Worm (Caenorhabditis elegans) whole organism, L3 larva: ENCODE data around the gene tbx-33.

Experiments used
- ama-1 ChIP-seq: fragments of 150-350 bp; optimal IDR thresholded peaks from 2 replicates; lab custom pipeline; 2018
- ceh-82 ChIP-seq: fragments of 150-350 bp; optimal IDR thresholded peaks from 2 replicates; lab custom pipeline; 2014; ENCODE audit warnings: missing biosample characterization, missing genetic modification characterization
- daf-12 ChIP-seq: fragments of 150-350 bp; optimal IDR thresholded peaks from 2 replicates; lab custom pipeline; 2014; ENCODE audit warnings: missing biosample characterization, missing genetic modification reagents, missing genetic modification characterization
- egl-5 ChIP-seq: fragments of 150-350 bp; optimal IDR thresholded peaks from 2 replicates; lab custom pipeline; 2017; ENCODE audit warnings: missing biosample characterization, missing genetic modification reagents, missing genetic modification characterization, inconsistent platforms
- elt-3 ChIP-seq, 3 experiments: fragments of 150-350 bp in 1 of 3; sonication (generic microtip) in 2 of 3; optimal IDR thresholded peaks; 2 replicates in 2 of 3; 4 replicates in 1 of 3; lab custom pipeline; 2014 to 2017; ENCODE audit warnings: missing biosample characterization in 3 of 3, missing genetic modification characterization in 3 of 3
- fkh-10 ChIP-seq: sonication (generic microtip); optimal IDR thresholded peaks from 2 replicates; lab custom pipeline; 2017; ENCODE audit warnings: missing biosample characterization, missing genetic modification reagents, missing genetic modification characterization
- fos-1 ChIP-seq: fragments of 150-350 bp; optimal IDR thresholded peaks from 2 replicates; lab custom pipeline; 2014; ENCODE audit warnings: missing biosample characterization, missing genetic modification characterization
- nfya-1 ChIP-seq: sonication (generic microtip); optimal IDR thresholded peaks from 2 replicates; lab custom pipeline; 2017; ENCODE audit warnings: missing genetic modification characterization, mild to moderate bottlenecking, missing compliant biosample characterization, antibody characterized with exemption, moderate library complexity; ENCODE audit not compliant: insufficient read depth
- nhr-237 ChIP-seq: fragments of 150-350 bp; optimal IDR thresholded peaks from 2 replicates; lab custom pipeline; 2014; ENCODE audit warnings: missing biosample characterization, missing genetic modification characterization
- nhr-25 ChIP-seq: sonication (generic microtip); optimal IDR thresholded peaks from 2 replicates; lab custom pipeline; 2017; ENCODE audit warnings: missing biosample characterization, missing genetic modification characterization
- pqm-1 ChIP-seq: fragments of 150-350 bp; optimal IDR thresholded peaks from 2 replicates; lab custom pipeline; 2017; ENCODE audit warnings: missing biosample characterization, missing genetic modification characterization, inconsistent platforms
- zag-1 ChIP-seq: fragments of 150-350 bp; optimal IDR thresholded peaks from 2 replicates; lab custom pipeline; 2014; ENCODE audit warnings: missing biosample characterization, missing genetic modification characterization
- ztf-11 ChIP-seq: fragments of 150-350 bp; optimal IDR thresholded peaks from 2 replicates; lab custom pipeline; 2014; ENCODE audit warnings: missing biosample characterization, missing genetic modification characterization

DNA sequence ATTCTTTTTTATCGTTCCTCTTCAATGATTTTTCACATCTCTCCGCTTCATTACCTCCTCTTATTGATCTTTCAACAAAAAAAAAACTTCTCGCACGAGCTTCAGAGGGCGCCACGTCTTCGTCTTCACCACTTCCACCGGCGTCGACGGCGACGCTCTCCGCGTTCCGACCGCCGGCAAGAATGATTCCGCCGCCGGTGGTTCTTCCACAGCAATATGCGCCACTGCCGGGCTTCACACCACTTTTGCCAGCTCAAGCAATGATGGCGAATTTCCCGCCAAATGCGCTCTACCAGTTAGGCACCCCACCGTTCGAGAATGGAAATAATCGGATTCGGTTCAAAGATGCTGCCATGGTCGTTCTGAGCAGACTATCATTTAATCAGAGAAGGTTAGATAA is 46.4 kb upstream of the tbx-33 start:
- TF ChIP-seq nhr-237 = no peak
- no peak for TF ChIP-seq nhr-25
- TF ChIP-seq fos-1 (tag; lab: Kevin White, UChicago) = no peak
- no peak for TF ChIP-seq daf-12 (tag; lab: Kevin White, UChicago)
- TF ChIP-seq pqm-1 (tag; lab: Kevin White, UChicago) = no peak
- TF ChIP-seq ceh-82 (tag; lab: Kevin White, UChicago) = no peak
- no peak for TF ChIP-seq ztf-11
- no peak for TF ChIP-seq ama-1
- no peak for TF ChIP-seq fkh-10 (GFP tag; lab: Kevin White, UChicago)
- no peak for TF ChIP-seq elt-3 (tag; optimal IDR thresholded peaks at IDR 0.05; lab: Kevin White, UChicago)
- TF ChIP-seq zag-1 (tag; lab: Kevin White, UChicago) = no peak
- TF ChIP-seq nfya-1 (tag; lab: Kevin White, UChicago) = no peak
- no peak for TF ChIP-seq egl-5
